Fruit fly (Drosophila melanogaster) whole organism, pupa: Measurements from ENCODE around the gene CG9837.

Experiments used
- CG10348 ChIP-seq: fragments of 200-800 bp; sonication (Bioruptor generic); IDR thresholded peaks from 2 replicates; pipeline ENCODE4 v1.3.6; 2022; ENCODE audit warnings: missing biosample characterization, missing genetic modification characterization
- CG12605 ChIP-seq: fragments of 200-800 bp; sonication (Bioruptor generic); IDR thresholded peaks from 2 replicates; pipeline ENCODE4 v1.3.6; 2022; ENCODE audit warnings: missing biosample characterization, missing genetic modification characterization
- CG13204 ChIP-seq: fragments of 200-800 bp; sonication (Bioruptor generic); optimal IDR thresholded peaks from 2 replicates; lab custom pipeline; 2018; ENCODE audit warnings: missing biosample characterization, mild to moderate bottlenecking, missing genetic modification characterization, moderate library complexity
- CG14655 ChIP-seq: fragments of 200-800 bp; sonication (Bioruptor generic); optimal IDR thresholded peaks from 3 replicates; lab custom pipeline; 2017; ENCODE audit warnings: mild to moderate bottlenecking, missing biosample characterization, missing genetic modification reagents, missing genetic modification characterization
- CG15710 ChIP-seq: fragments of 200-800 bp; sonication (Bioruptor generic); optimal IDR thresholded peaks from 2 replicates; lab custom pipeline; 2018; ENCODE audit warnings: missing biosample characterization, mild to moderate bottlenecking, missing genetic modification characterization, moderate library complexity
- CG17806 ChIP-seq: fragments of 200-800 bp; sonication (Bioruptor generic); optimal IDR thresholded peaks from 2 replicates; lab custom pipeline; 2018; ENCODE audit warnings: missing biosample characterization, mild to moderate bottlenecking, missing genetic modification characterization, moderate library complexity
- CG32121 ChIP-seq: fragments of 200-800 bp; sonication (Bioruptor generic); IDR thresholded peaks from 2 replicates; pipeline ENCODE4 v1.3.6; 2022; ENCODE audit warnings: missing biosample characterization, missing genetic modification characterization
- CG34367 ChIP-seq: fragments of 200-800 bp; sonication (Bioruptor generic); optimal IDR thresholded peaks from 2 replicates; lab custom pipeline; 2018; ENCODE audit warnings: missing biosample characterization, mild to moderate bottlenecking, missing genetic modification characterization
- CG4496 ChIP-seq: fragments of 200-800 bp; sonication (Bioruptor generic); IDR thresholded peaks from 3 replicates; pipeline ENCODE4 v1.3.6; 2022; ENCODE audit warnings: missing biosample characterization, missing genetic modification characterization
- CG8159 ChIP-seq: fragments of 200-800 bp; sonication (Bioruptor generic); optimal IDR thresholded peaks from 3 replicates; lab custom pipeline; 2018; ENCODE audit warnings: missing biosample characterization, mild to moderate bottlenecking, missing genetic modification characterization, moderate library complexity
- CG8301 ChIP-seq: fragments of 200-800 bp; sonication (Bioruptor generic); optimal IDR thresholded peaks from 2 replicates; lab custom pipeline; 2018; ENCODE audit warnings: missing biosample characterization, mild to moderate bottlenecking, missing genetic modification characterization
- CG9948 ChIP-seq: fragments of 200-800 bp; sonication (Bioruptor generic); optimal IDR thresholded peaks from 2 replicates; lab custom pipeline; 2018; ENCODE audit warnings: missing biosample characterization, mild to moderate bottlenecking, missing genetic modification characterization, moderate library complexity
- D1 ChIP-seq: fragments of 200-800 bp; sonication (Bioruptor generic); optimal IDR thresholded peaks from 2 replicates; lab custom pipeline; 2018; ENCODE audit warnings: missing biosample characterization, mild to moderate bottlenecking, missing genetic modification characterization, moderate library complexity
- EcR ChIP-seq: fragments of 200-800 bp; sonication (Bioruptor generic); optimal IDR thresholded peaks from 3 replicates; lab custom pipeline; 2019; ENCODE audit warnings: missing biosample characterization, missing genetic modification characterization, mild to moderate bottlenecking, moderate library complexity, missing genetic modification reagents
- Ets98B ChIP-seq: fragments of 200-800 bp; sonication (Bioruptor generic); IDR thresholded peaks from 2 replicates; pipeline ENCODE4 v1.3.6; 2022; ENCODE audit warnings: missing biosample characterization, missing genetic modification characterization
- Pif1A ChIP-seq: fragments of 200-800 bp; sonication (Bioruptor generic); optimal IDR thresholded peaks from 3 replicates; lab custom pipeline; 2016; ENCODE audit warnings: missing biosample characterization, missing genetic modification characterization
- Pif1B ChIP-seq: fragments of 200-800 bp; sonication (Bioruptor generic); optimal IDR thresholded peaks from 3 replicates; lab custom pipeline; 2016; ENCODE audit warnings: missing biosample characterization, missing genetic modification characterization
- Snoo ChIP-seq: fragments of 200-800 bp; sonication (Bioruptor generic); optimal IDR thresholded peaks from 3 replicates; lab custom pipeline; 2017; ENCODE audit warnings: missing biosample characterization, mild to moderate bottlenecking, missing genetic modification characterization, inconsistent platforms
- fd96Ca ChIP-seq: fragments of 200-800 bp; sonication (Bioruptor generic); IDR thresholded peaks from 3 replicates; pipeline ENCODE4 v1.3.6; 2022; ENCODE audit warnings: missing biosample characterization, missing genetic modification characterization
- gl ChIP-seq: fragments of 200-800 bp; sonication (Bioruptor generic); optimal IDR thresholded peaks from 2 replicates; lab custom pipeline; 2018; ENCODE audit warnings: missing biosample characterization, mild to moderate bottlenecking, missing genetic modification characterization
- rn ChIP-seq: fragments of 200-800 bp; sonication (Bioruptor generic); IDR thresholded peaks from 2 replicates; pipeline ENCODE4 v1.3.6; 2022; ENCODE audit warnings: missing biosample characterization, missing genetic modification characterization

The CG9837 gene

DNA sequence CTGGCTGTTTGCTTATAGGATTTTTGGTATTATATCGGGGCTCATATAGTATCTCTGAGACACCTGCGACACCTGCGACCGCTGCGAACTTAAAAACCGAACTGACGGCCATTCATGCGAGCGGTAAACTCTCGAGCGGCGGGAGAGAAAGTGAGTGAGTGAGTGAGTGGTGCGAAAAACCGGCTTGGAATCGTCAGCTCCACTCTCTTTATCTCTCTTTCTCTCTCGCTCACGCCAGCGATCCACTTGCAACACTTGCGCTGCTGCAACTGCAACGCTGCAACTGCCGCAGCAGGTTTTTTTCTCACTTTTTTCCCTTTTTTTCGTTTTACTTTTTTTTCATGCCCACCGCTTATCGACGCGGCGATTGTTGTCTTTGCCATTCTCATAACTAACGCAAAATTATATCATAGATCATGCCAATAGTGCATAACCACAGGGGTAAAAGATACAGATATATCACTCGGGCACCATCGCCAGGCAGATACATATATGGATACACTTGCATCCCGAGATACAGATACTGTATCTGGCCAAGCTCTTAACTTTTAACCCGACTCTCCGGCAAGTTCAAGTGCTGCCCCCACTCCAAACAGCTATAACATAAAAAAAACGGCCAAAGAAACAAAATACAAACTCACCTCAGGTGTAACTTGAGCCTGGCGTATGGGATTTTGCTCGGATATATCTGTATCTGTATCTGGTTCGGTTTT lies 20.8 kb downstream of the CG9837 start:
- TF ChIP-seq CG32121 (GFP tag; lab: Robert Waterston, UW) (no peak), Ets98B (GFP tag; lab: Robert Waterston, UW) (peak; percentile 63), D1 (tag; lab: Kevin White, UChicago) (no peak), rn (GFP tag; lab: Robert Waterston, UW) (no peak), CG10348 (no peak), EcR (peak; percentile 48), Snoo (tag; lab: Kevin White, UChicago) (no peak), CG13204 (GFP tag; lab: Kevin White, UChicago) (peak; percentile 95), gl (tag; lab: Kevin White, UChicago) (peak; percentile 79), CG4496 (GFP tag; lab: Robert Waterston, UW) (peak; percentile 65), CG17806 (peak; percentile 31), CG14655 (GFP tag; lab: Kevin White, UChicago) (peak; percentile 69), CG9948 (tag; lab: Kevin White, UChicago) (peak; percentile 17), CG34367 (tag; lab: Kevin White, UChicago) (peak; percentile 52), CG12605 (GFP tag; lab: Robert Waterston, UW) (peak; percentile 83), Pif1B (GFP tag; lab: Kevin White, UChicago) (peak; percentile 82), CG8159 (tag; lab: Kevin White, UChicago) (peak; percentile 50), CG15710 (tag; lab: Kevin White, UChicago) (peak; percentile 34), fd96Ca (GFP tag; lab: Robert Waterston, UW) (0 out of 3 replicates have a peak, but pooled peaks have one; percentile 52), CG8301 (peak; percentile 55), Pif1A (GFP tag; lab: Kevin White, UChicago) (peak; percentile 73)
- TF ChIP-seq, all 21 proteins: peak for 16

dm6 chr3R:8788722-8789400 lies 24.5 kb downstream of the CG9837 start:
- TF ChIP-seq CG8159 (tag; lab: Kevin White, UChicago) (peak; percentile 82), CG12605 (GFP tag; lab: Robert Waterston, UW) (peak; percentile 91), fd96Ca (GFP tag; lab: Robert Waterston, UW) (peak; percentile 94), CG9948 (tag; lab: Kevin White, UChicago) (peak; percentile 82), CG32121 (GFP tag; lab: Robert Waterston, UW) (peak; percentile 90), CG17806 (peak; percentile 77), CG15710 (tag; lab: Kevin White, UChicago) (peak; percentile 78), rn (GFP tag; lab: Robert Waterston, UW) (peak; percentile 87), gl (tag; lab: Kevin White, UChicago) (peak; percentile 41), CG13204 (GFP tag; lab: Kevin White, UChicago) (no peak), CG8301 (peak; percentile 82), CG4496 (GFP tag; lab: Robert Waterston, UW) (peak; percentile 96), Ets98B (GFP tag; lab: Robert Waterston, UW) (peak; percentile 95), CG34367 (tag; lab: Kevin White, UChicago) (peak; percentile 76), CG10348 (no peak), Pif1B (GFP tag; lab: Kevin White, UChicago) (peak; percentile 98), Snoo (tag; lab: Kevin White, UChicago) (peak; percentile 27), CG14655 (GFP tag; lab: Kevin White, UChicago) (peak; percentile 89), D1 (tag; lab: Kevin White, UChicago) (no peak), Pif1A (GFP tag; lab: Kevin White, UChicago) (peak; percentile 97), EcR (no peak)

dm6 chr3R:8787538-8788282 lies 25.7 kb downstream of the CG9837 start:
- TF ChIP-seq gl (tag; lab: Kevin White, UChicago), result peak; percentile 8
- no peak for TF ChIP-seq D1 (tag; lab: Kevin White, UChicago)
- TF ChIP-seq CG4496 (GFP tag; lab: Robert Waterston, UW), result no peak
- peak; percentile 75 for TF ChIP-seq CG14655 (GFP tag; lab: Kevin White, UChicago)
- no peak for TF ChIP-seq CG17806
- TF ChIP-seq CG32121 (GFP tag; lab: Robert Waterston, UW), result no peak
- TF ChIP-seq CG10348, result no peak
- TF ChIP-seq CG34367 (tag; lab: Kevin White, UChicago), result no peak
- TF ChIP-seq Pif1A (GFP tag; lab: Kevin White, UChicago), result no peak
- no peak for TF ChIP-seq CG15710 (tag; lab: Kevin White, UChicago)
- TF ChIP-seq CG8159 (tag; lab: Kevin White, UChicago), result no peak
- no peak for TF ChIP-seq CG13204 (GFP tag; lab: Kevin White, UChicago)

- TF ChIP-seq EcR (peak; percentile 82), CG4496 (GFP tag; lab: Robert Waterston, UW) (0 out of 3 replicates have a peak, but pooled peaks have one; percentile 23), CG9948 (tag; lab: Kevin White, UChicago) (no peak)
Measured at dm6 chr3R:8785451-8785850, 27.9 kb downstream of the CG9837 start.

DNA sequence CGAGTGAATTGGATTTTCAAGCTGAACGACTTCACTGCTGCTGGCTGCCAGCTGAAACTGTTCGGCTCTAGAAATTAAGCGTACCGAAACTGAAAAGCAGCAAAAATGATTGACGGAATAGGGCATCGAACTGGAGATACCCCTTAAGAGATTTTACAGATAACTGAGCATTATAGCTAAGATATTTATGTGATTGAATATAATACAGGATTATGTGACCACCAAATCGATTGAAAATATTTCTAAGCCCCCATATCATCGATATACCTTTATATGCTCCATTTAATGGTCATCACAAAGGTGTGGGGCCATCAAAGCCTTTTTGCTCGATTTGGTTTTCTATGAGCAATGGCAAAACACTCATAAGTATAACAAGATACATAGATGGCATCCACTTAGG lies 28.6 kb downstream of the CG9837 start:
- TF ChIP-seq CG32121 (GFP tag; lab: Robert Waterston, UW), result peak; percentile 80
- TF ChIP-seq CG17806, result no peak
- no peak for TF ChIP-seq EcR
- no peak for TF ChIP-seq CG13204 (GFP tag; lab: Kevin White, UChicago)
- TF ChIP-seq CG9948 (tag; lab: Kevin White, UChicago), result no peak
- TF ChIP-seq CG4496 (GFP tag; lab: Robert Waterston, UW), result peak; percentile 85
- TF ChIP-seq CG10348, result peak; percentile 10; the same call in 1 of the 2 replicates
- peak; percentile 62; the same call in 2 of the 3 replicates for TF ChIP-seq fd96Ca (GFP tag; lab: Robert Waterston, UW)
- peak; percentile 47; the same call in 1 of the 2 replicates for TF ChIP-seq rn (GFP tag; lab: Robert Waterston, UW)
- TF ChIP-seq Pif1A (GFP tag; lab: Kevin White, UChicago), result no peak
- no peak for TF ChIP-seq Snoo (tag; lab: Kevin White, UChicago)
- no peak for TF ChIP-seq CG8159 (tag; lab: Kevin White, UChicago)
- TF ChIP-seq Ets98B (GFP tag; lab: Robert Waterston, UW), result peak; percentile 73
- 0 out of 2 replicates have a peak, but pooled peaks have one; percentile 24 for TF ChIP-seq CG12605 (GFP tag; lab: Robert Waterston, UW)
- TF ChIP-seq CG14655 (GFP tag; lab: Kevin White, UChicago), result no peak
